Worm (Caenorhabditis elegans) whole organism, L1 larva: ENCODE measurements around the gene fip-1.
A peak's percentile ranks its signal among the peaks of the same experiment; 100 is the strongest.

Source experiments
- C34B4.2 ChIP-seq: sonication (generic microtip); optimal IDR thresholded peaks from 2 replicates; lab custom pipeline; 2017; ENCODE audit warnings: mild to moderate bottlenecking, missing genetic modification characterization, missing compliant biosample characterization
- Y116A8C.19 ChIP-seq: sonication (generic microtip); optimal IDR thresholded peaks from 2 replicates; lab custom pipeline; 2016; ENCODE audit warnings: missing compliant biosample characterization, missing genetic modification characterization, borderline replicate concordance
- aly-2 ChIP-seq: fragments of 150-350 bp; optimal IDR thresholded peaks from 2 replicates; lab custom pipeline; 2014; ENCODE audit warnings: missing biosample characterization, missing genetic modification characterization
- ceh-63 ChIP-seq: fragments of 200-800 bp; sonication (Bioruptor generic); optimal IDR thresholded peaks from 2 replicates; lab custom pipeline; 2018; ENCODE audit warnings: mild to moderate bottlenecking, missing genetic modification characterization, missing compliant biosample characterization
- ceh-8 ChIP-seq: fragments of 200-800 bp; sonication (Bioruptor generic); optimal IDR thresholded peaks from 2 replicates; lab custom pipeline; 2018; ENCODE audit warnings: mild to moderate bottlenecking, missing genetic modification characterization, moderate library complexity, missing compliant biosample characterization
- dpl-1 ChIP-seq, 3 experiments: fragments of 150-350 bp in 2 of 3; sonication (generic microtip) in 1 of 3; optimal IDR thresholded peaks; 2 replicates each; lab custom pipeline; 2014 to 2017; ENCODE audit warnings: missing biosample characterization in 3 of 3, missing genetic modification characterization in 3 of 3, missing genetic modification reagents in 3 of 3
- egl-27 ChIP-seq, 2 experiments: fragments of 150-350 bp in 1 of 2; sonication (generic microtip); optimal IDR thresholded peaks; 3 replicates each; lab custom pipeline; 2017 to 2018; ENCODE audit warnings: missing biosample characterization in 2 of 2, missing genetic modification characterization in 2 of 2, missing genetic modification reagents in 2 of 2
- elt-2 ChIP-seq: sonication (generic microtip); optimal IDR thresholded peaks from 2 replicates; lab custom pipeline; 2016; ENCODE audit warnings: missing genetic modification characterization, mild to moderate bottlenecking, inconsistent platforms, missing compliant biosample characterization, missing genetic modification reagents
- ets-5 ChIP-seq: fragments of 200-800 bp; sonication (Bioruptor generic); IDR thresholded peaks from 2 replicates; pipeline ENCODE4 v1.3.6; 2022; ENCODE audit warnings: missing genetic modification characterization, missing compliant biosample characterization
- fkh-10 ChIP-seq: sonication (generic microtip); optimal IDR thresholded peaks from 2 replicates; lab custom pipeline; 2017; ENCODE audit warnings: missing biosample characterization, missing genetic modification reagents, missing genetic modification characterization
- fkh-4 ChIP-seq: sonication (generic microtip); optimal IDR thresholded peaks from 2 replicates; lab custom pipeline; 2016; ENCODE audit warnings: missing compliant biosample characterization, missing genetic modification characterization, borderline replicate concordance
- fkh-8 ChIP-seq: sonication (generic microtip); optimal IDR thresholded peaks from 2 replicates; lab custom pipeline; 2016; ENCODE audit warnings: mild to moderate bottlenecking, missing genetic modification characterization, missing compliant biosample characterization
- grh-1 ChIP-seq: fragments of 200-800 bp; sonication (Bioruptor generic); IDR thresholded peaks from 2 replicates; pipeline ENCODE4 v1.3.6; 2022; ENCODE audit warnings: missing genetic modification reagents, missing genetic modification characterization, missing compliant biosample characterization
- hlh-4 ChIP-seq: sonication (generic microtip); optimal IDR thresholded peaks from 2 replicates; lab custom pipeline; 2016; ENCODE audit warnings: mild to moderate bottlenecking, missing genetic modification characterization, missing compliant biosample characterization
- hpl-2 ChIP-seq: fragments of 150-350 bp; optimal IDR thresholded peaks from 2 replicates; lab custom pipeline; 2014; ENCODE audit warnings: missing biosample characterization, missing genetic modification reagents, missing genetic modification characterization
- irx-1 ChIP-seq: sonication (generic microtip); optimal IDR thresholded peaks from 2 replicates; lab custom pipeline; 2016; ENCODE audit warnings: missing genetic modification characterization, missing compliant biosample characterization
- isw-1 ChIP-seq: fragments of 200-800 bp; sonication (Bioruptor generic); IDR thresholded peaks from 2 replicates; pipeline ENCODE4 v1.3.6; 2022; ENCODE audit warnings: missing genetic modification characterization, missing compliant biosample characterization
- lin-13 ChIP-seq: fragments of 150-350 bp; optimal IDR thresholded peaks from 2 replicates; lab custom pipeline; 2014; ENCODE audit warnings: missing biosample characterization, missing genetic modification reagents, missing genetic modification characterization
- lin-14 ChIP-seq: fragments of 200-800 bp; sonication (Bioruptor generic); optimal IDR thresholded peaks from 2 replicates; lab custom pipeline; 2018; ENCODE audit warnings: mild to moderate bottlenecking, missing genetic modification characterization, moderate library complexity, missing compliant biosample characterization
- lin-35 ChIP-seq, 2 experiments: fragments of 150-350 bp; optimal IDR thresholded peaks; 2 replicates each; lab custom pipeline; 2014; ENCODE audit warnings: missing biosample characterization in 2 of 2, missing genetic modification characterization in 2 of 2, missing genetic modification reagents in 2 of 2
- lir-3 ChIP-seq: sonication (generic microtip); optimal IDR thresholded peaks from 2 replicates; lab custom pipeline; 2016; ENCODE audit warnings: mild to moderate bottlenecking, missing genetic modification characterization, moderate library complexity, missing compliant biosample characterization; ENCODE audit not compliant: poor library complexity
- lsy-2 ChIP-seq, 2 experiments: fragments of 150-350 bp; optimal IDR thresholded peaks; 2 replicates each; lab custom pipeline; 2014; ENCODE audit warnings: missing biosample characterization in 2 of 2, missing genetic modification characterization in 2 of 2
- mab-9 ChIP-seq: fragments of 200-800 bp; sonication (Bioruptor generic); IDR thresholded peaks from 2 replicates; pipeline ENCODE4 v1.3.6; 2022; ENCODE audit warnings: missing genetic modification reagents, missing genetic modification characterization, missing compliant biosample characterization
- mdl-1 ChIP-seq, 2 experiments: fragments of 150-350 bp; optimal IDR thresholded peaks; 2 replicates each; lab custom pipeline; 2014 to 2017; ENCODE audit warnings: missing biosample characterization in 2 of 2, missing genetic modification characterization in 2 of 2, inconsistent platforms in 1 of 2
- mep-1 ChIP-seq: fragments of 150-350 bp; optimal IDR thresholded peaks from 2 replicates; lab custom pipeline; 2014; ENCODE audit warnings: missing biosample characterization, missing genetic modification characterization
- nhr-12 ChIP-seq: sonication (generic microtip); optimal IDR thresholded peaks from 2 replicates; lab custom pipeline; 2017; ENCODE audit warnings: missing biosample characterization, missing genetic modification characterization
- nhr-19 ChIP-seq: fragments of 200-800 bp; sonication (Bioruptor generic); conservative IDR thresholded peaks from 2 replicates; pipeline ENCODE4 v1.3.6; 2022; ENCODE audit warnings: missing genetic modification characterization, missing compliant biosample characterization
- nhr-237 ChIP-seq: fragments of 150-350 bp; optimal IDR thresholded peaks from 2 replicates; lab custom pipeline; 2014; ENCODE audit warnings: missing biosample characterization, missing genetic modification characterization
- nhr-47 ChIP-seq: sonication (generic microtip); optimal IDR thresholded peaks from 2 replicates; lab custom pipeline; 2016; ENCODE audit warnings: mild to moderate bottlenecking, missing genetic modification characterization, moderate library complexity, missing compliant biosample characterization
- nhr-71 ChIP-seq: sonication (generic microtip); optimal IDR thresholded peaks from 2 replicates; lab custom pipeline; 2016; ENCODE audit warnings: mild to moderate bottlenecking, missing genetic modification characterization, moderate library complexity, missing compliant biosample characterization
- nhr-76 ChIP-seq: sonication (generic microtip); optimal IDR thresholded peaks from 2 replicates; lab custom pipeline; 2017; ENCODE audit warnings: missing biosample characterization, missing genetic modification characterization
- nhr-77 ChIP-seq: fragments of 150-350 bp; optimal IDR thresholded peaks from 2 replicates; lab custom pipeline; 2014; ENCODE audit warnings: missing biosample characterization, missing genetic modification characterization
- nhr-84 ChIP-seq: sonication (generic microtip); optimal IDR thresholded peaks from 2 replicates; lab custom pipeline; 2017; ENCODE audit warnings: missing biosample characterization, missing genetic modification characterization
- nhr-85 ChIP-seq: sonication (generic microtip); peaks from one replicate; lab custom pipeline; 2016; ENCODE audit warnings: missing genetic modification characterization, inconsistent platforms, missing compliant biosample characterization
- nhr-90 ChIP-seq: sonication (generic microtip); optimal IDR thresholded peaks from 2 replicates; lab custom pipeline; 2016; ENCODE audit warnings: mild to moderate bottlenecking, missing genetic modification characterization, missing compliant biosample characterization; ENCODE audit not compliant: poor library complexity
- pag-3 ChIP-seq: sonication (generic microtip); optimal IDR thresholded peaks from 2 replicates; lab custom pipeline; 2017; ENCODE audit warnings: missing genetic modification characterization, mild to moderate bottlenecking, missing compliant biosample characterization, antibody characterized with exemption, borderline replicate concordance; ENCODE audit not compliant: insufficient read depth
- pax-3 ChIP-seq: fragments of 200-800 bp; sonication (Bioruptor generic); optimal IDR thresholded peaks from 2 replicates; lab custom pipeline; 2018; ENCODE audit warnings: mild to moderate bottlenecking, missing genetic modification characterization, moderate library complexity, missing compliant biosample characterization
- pqm-1 ChIP-seq: sonication (generic microtip); optimal IDR thresholded peaks from 3 replicates; lab custom pipeline; 2017; ENCODE audit warnings: missing biosample characterization, missing genetic modification characterization
- skn-1 ChIP-seq: fragments of 150-350 bp; optimal IDR thresholded peaks from 2 replicates; lab custom pipeline; 2014; ENCODE audit warnings: missing biosample characterization, missing genetic modification characterization
- snpc-4 ChIP-seq: fragments of 150-350 bp; optimal IDR thresholded peaks from 2 replicates; lab custom pipeline; 2014; ENCODE audit warnings: missing biosample characterization, missing genetic modification characterization
- sox-4 ChIP-seq: sonication (generic microtip); optimal IDR thresholded peaks from 2 replicates; lab custom pipeline; 2016; ENCODE audit warnings: missing genetic modification characterization, missing compliant biosample characterization
- sptf-1 ChIP-seq: fragments of 150-350 bp; optimal IDR thresholded peaks from 2 replicates; lab custom pipeline; 2014; ENCODE audit warnings: missing biosample characterization, missing genetic modification characterization
- sup-37 ChIP-seq: fragments of 200-800 bp; sonication (Bioruptor generic); optimal IDR thresholded peaks from 2 replicates; lab custom pipeline; 2018; ENCODE audit warnings: mild to moderate bottlenecking, missing genetic modification characterization, missing compliant biosample characterization
- tbx-2 ChIP-seq: sonication (generic microtip); optimal IDR thresholded peaks from 2 replicates; lab custom pipeline; 2016; ENCODE audit warnings: missing genetic modification characterization, missing compliant biosample characterization
- tlp-1 ChIP-seq: fragments of 150-350 bp; optimal IDR thresholded peaks from 2 replicates; lab custom pipeline; 2014; ENCODE audit warnings: missing biosample characterization, missing genetic modification characterization
- unc-130 ChIP-seq: fragments of 150-350 bp; optimal IDR thresholded peaks from 2 replicates; lab custom pipeline; 2017; ENCODE audit warnings: missing biosample characterization, missing genetic modification characterization, inconsistent platforms
- unc-30 ChIP-seq: sonication (generic microtip); optimal IDR thresholded peaks from 2 replicates; lab custom pipeline; 2017; ENCODE audit warnings: missing biosample characterization, missing genetic modification characterization
- unc-98 ChIP-seq: fragments of 200-800 bp; sonication (Bioruptor generic); IDR thresholded peaks from 2 replicates; pipeline ENCODE4 v1.3.6; 2022; ENCODE audit warnings: missing genetic modification characterization, missing compliant biosample characterization
- vab-15 ChIP-seq: sonication (generic microtip); optimal IDR thresholded peaks from 2 replicates; lab custom pipeline; 2017; ENCODE audit warnings: missing genotype, mild to moderate bottlenecking, missing genetic modification characterization, missing compliant biosample characterization
- xbp-1 ChIP-seq: sonication (generic microtip); optimal IDR thresholded peaks from 2 replicates; lab custom pipeline; 2016; ENCODE audit warnings: missing genetic modification characterization, missing compliant biosample characterization
- zag-1 ChIP-seq: fragments of 150-350 bp; optimal IDR thresholded peaks from 2 replicates; lab custom pipeline; 2014; ENCODE audit warnings: missing biosample characterization, missing genetic modification characterization
- zip-4 ChIP-seq: fragments of 200-800 bp; sonication (Bioruptor generic); optimal IDR thresholded peaks from 2 replicates; lab custom pipeline; 2018; ENCODE audit warnings: mild to moderate bottlenecking, missing genetic modification characterization, moderate library complexity, missing compliant biosample characterization
- ztf-4 ChIP-seq: fragments of 150-350 bp; optimal IDR thresholded peaks from 2 replicates; lab custom pipeline; 2014; ENCODE audit warnings: missing biosample characterization, missing genetic modification characterization

The fip-1 gene

DNA sequence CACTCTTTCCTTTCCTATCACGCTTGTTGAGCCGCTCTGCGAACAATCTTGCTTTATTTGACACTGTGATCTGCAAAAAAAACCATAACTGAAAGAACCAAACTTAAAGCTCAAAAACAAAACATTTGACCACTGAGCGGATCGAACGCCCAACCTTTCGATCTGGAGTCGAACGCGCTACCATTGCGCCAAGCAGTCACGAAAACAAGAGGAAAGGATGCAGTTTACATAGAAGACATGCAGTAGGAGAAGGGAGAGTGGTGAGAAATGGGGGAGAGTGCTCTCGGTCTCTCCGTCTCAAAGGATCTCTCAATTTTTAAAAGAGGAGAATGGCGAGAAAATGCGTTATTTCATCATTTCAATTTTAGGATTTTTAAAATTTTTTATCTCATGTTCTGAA lies 38.8 kb downstream of the fip-1 start:
- no peak for TF ChIP-seq C34B4.2 (tag; lab: Kevin White, UChicago)
- no peak for TF ChIP-seq sptf-1 (tag; lab: Kevin White, UChicago)
- peak; percentile 42 for TF ChIP-seq lin-13 (GFP tag; lab: Kevin White, UChicago)
- TF ChIP-seq zip-4 (GFP tag; lab: Kevin White, UChicago), result peak; percentile 36
- peak; percentile 24; the same call in 1 of the 2 replicates for TF ChIP-seq isw-1 (GFP tag; lab: Robert Waterston, UW)
- peak; percentile 29 for TF ChIP-seq ztf-4 (tag; lab: Kevin White, UChicago)
- TF ChIP-seq egl-27 (tag; optimal IDR thresholded peaks at IDR 0.05; lab: Kevin White, UChicago), result no peak
- TF ChIP-seq nhr-90 (tag; lab: Kevin White, UChicago), result peak; percentile 61
- TF ChIP-seq vab-15 (tag; lab: Kevin White, UChicago), result no peak
- TF ChIP-seq tbx-2 (tag; lab: Kevin White, UChicago), result peak; percentile 61
- no peak for TF ChIP-seq sup-37 (GFP tag; lab: Kevin White, UChicago)
- TF ChIP-seq Y116A8C.19 (tag; lab: Kevin White, UChicago), result no peak
- no peak for TF ChIP-seq nhr-84 (tag; lab: Kevin White, UChicago)
- TF ChIP-seq nhr-77 (tag; lab: Kevin White, UChicago), result peak; percentile 46
- no peak for TF ChIP-seq nhr-12 (tag; lab: Kevin White, UChicago)
- TF ChIP-seq mep-1 (tag; lab: Kevin White, UChicago), result peak; percentile 71
- peak; percentile 61 for TF ChIP-seq fkh-8 (tag; lab: Kevin White, UChicago)
- peak; percentile 73 for TF ChIP-seq lin-14 (GFP tag; lab: Kevin White, UChicago)
- no peak for TF ChIP-seq unc-130 (tag; lab: Kevin White, UChicago)
- TF ChIP-seq nhr-76 (tag; lab: Kevin White, UChicago), result no peak
- TF ChIP-seq snpc-4 (tag; lab: Kevin White, UChicago), result peak; percentile 8
- TF ChIP-seq elt-2, result peak; percentile 6
- TF ChIP-seq pax-3 (tag; lab: Kevin White, UChicago), result peak; percentile 44
- TF ChIP-seq aly-2, result peak; percentile 70
- TF ChIP-seq pag-3, result no peak
- peak; percentile 58 to 73 for TF ChIP-seq lsy-2 (tag; optimal IDR thresholded peaks at IDR 0.05; lab: Kevin White, UChicago)
- peak; percentile 26 to 49 (median 49) for TF ChIP-seq dpl-1 (GFP tag; optimal IDR thresholded peaks at IDR 0.05; lab: Kevin White, UChicago)
- TF ChIP-seq mdl-1 (tag; optimal IDR thresholded peaks at IDR 0.05; lab: Kevin White, UChicago), result peak in 1 of 2 experiments; percentile 60
- TF ChIP-seq pqm-1 (tag; lab: Kevin White, UChicago), result no peak
- TF ChIP-seq xbp-1 (tag; lab: Kevin White, UChicago), result peak; percentile 63
- no peak for TF ChIP-seq tlp-1 (tag; lab: Kevin White, UChicago)
- peak; percentile 58 for TF ChIP-seq lir-3 (tag; lab: Kevin White, UChicago)
- peak; percentile 79 for TF ChIP-seq nhr-71
- no peak for TF ChIP-seq sox-4 (tag; lab: Kevin White, UChicago)
- peak; percentile 76 for TF ChIP-seq nhr-19 (GFP tag; lab: Robert Waterston, UW)
- no peak for TF ChIP-seq unc-30 (tag; lab: Kevin White, UChicago)
- no peak for TF ChIP-seq fkh-4 (tag; lab: Kevin White, UChicago)
- peak; percentile 79 for TF ChIP-seq nhr-47 (tag; lab: Kevin White, UChicago)
- no peak for TF ChIP-seq hpl-2 (GFP tag; lab: Kevin White, UChicago)
- TF ChIP-seq lin-35 (GFP tag; optimal IDR thresholded peaks at IDR 0.05; lab: Kevin White, UChicago), result peak; percentile 58 to 82
- no peak for TF ChIP-seq grh-1 (GFP tag; lab: Robert Waterston, UW)
- TF ChIP-seq skn-1 (tag; lab: Kevin White, UChicago), result peak; percentile 47
- no peak for TF ChIP-seq unc-98 (GFP tag; lab: Robert Waterston, UW)
- no peak for TF ChIP-seq nhr-237 (tag; lab: Kevin White, UChicago)
- no peak for TF ChIP-seq ets-5 (GFP tag; lab: Robert Waterston, UW)
- TF ChIP-seq mab-9, result no peak
- no peak for TF ChIP-seq hlh-4 (tag; lab: Kevin White, UChicago)
- peak; percentile 54 for TF ChIP-seq ceh-8 (GFP tag; lab: Kevin White, UChicago)
- peak; percentile 32 for TF ChIP-seq irx-1 (tag; lab: Kevin White, UChicago)
- TF ChIP-seq zag-1, result no peak
- peak; percentile 80 for TF ChIP-seq nhr-85
- TF ChIP-seq fkh-10 (GFP tag; lab: Kevin White, UChicago), result peak; percentile 52
- TF ChIP-seq ceh-63 (GFP tag; lab: Kevin White, UChicago), result peak; percentile 3
